Fruit fly (Drosophila melanogaster): ENCODE data around the gene MED27.
A peak's percentile ranks its signal among the peaks of the same experiment; 100 is the strongest.

Gene MED27

DNA sequence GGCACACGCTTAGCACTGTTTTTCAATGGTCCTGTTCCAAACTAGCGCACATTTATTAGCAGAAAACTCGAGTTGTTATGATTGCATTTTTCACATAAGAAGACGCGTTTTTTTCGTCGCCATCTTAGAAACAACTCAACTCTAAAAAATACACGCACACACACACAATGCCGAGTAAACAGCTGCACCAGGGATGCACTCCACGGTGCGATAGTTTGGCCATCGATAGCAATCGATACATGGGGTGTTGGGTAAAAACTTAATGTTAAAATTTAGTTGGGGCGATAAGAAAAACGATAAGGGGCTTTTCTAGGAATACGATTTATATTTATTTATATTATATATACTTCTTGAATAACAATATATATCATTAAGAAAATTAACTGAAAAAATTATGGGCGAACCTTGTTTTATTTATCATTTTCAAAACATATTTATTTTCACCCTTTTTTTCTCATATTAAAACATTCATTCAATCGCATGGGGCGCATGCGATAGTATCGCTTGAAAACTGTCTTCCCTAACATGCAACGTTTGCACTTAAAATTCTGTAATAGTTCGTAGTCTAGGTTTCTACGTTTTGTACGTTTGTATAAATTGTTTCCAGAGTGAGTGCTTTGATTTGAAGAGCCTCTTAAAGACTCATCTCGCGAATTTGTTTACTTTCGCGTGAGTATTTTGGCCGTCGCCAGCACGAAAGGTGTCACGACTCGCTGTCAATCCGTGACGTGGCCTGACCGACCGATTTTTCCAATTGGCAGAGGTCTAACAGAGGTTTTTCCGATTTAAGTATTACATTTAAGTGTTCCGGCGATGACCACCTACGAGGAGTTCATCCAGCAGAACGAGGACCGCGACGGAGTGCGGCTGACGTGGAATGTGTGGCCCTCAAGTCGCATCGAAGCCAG is 6.1 kb upstream of the MED27 start, which contains the start of the genes MTA1-like and Sec23:
TSS of gene MTA1-like (minus strand) at position 170 of the 908 bp plus-strand sequence.
TSS of gene Sec23 (plus strand) at position 497 of the 908 bp plus-strand sequence.
- no peak for TF ChIP-seq spab (GFP tag; optimal IDR thresholded peaks at IDR 0.05)
- TF ChIP-seq CG1621 (tag; optimal IDR thresholded peaks at IDR 0.05) = no peak
- peak; percentile 58 for TF ChIP-seq CG6792 (GFP tag; optimal IDR thresholded peaks at IDR 0.05)
- TF ChIP-seq ss (GFP tag; optimal IDR thresholded peaks at IDR 0.05) = peak; percentile 21 to 28
- TF ChIP-seq CG7368 (GFP tag; optimal IDR thresholded peaks at IDR 0.05) = no peak
- TF ChIP-seq CG3032 (tag; optimal IDR thresholded peaks at IDR 0.05) = peak; percentile 54
- peak; percentile 35 to 59 for TF ChIP-seq salr (GFP tag; optimal IDR thresholded peaks at IDR 0.05)
- TF ChIP-seq CG6163 (GFP tag; IDR thresholded peaks at IDR 0.05) = peak; percentile 31; the same call in 1 of the 3 replicates
- TF ChIP-seq Hr4 (GFP tag; optimal IDR thresholded peaks at IDR 0.05) = peak; percentile 61
- TF ChIP-seq Blimp-1 (GFP tag; optimal IDR thresholded peaks at IDR 0.05) = no peak
- TF ChIP-seq fd85E (GFP tag; optimal IDR thresholded peaks at IDR 0.05) = no peak
- peak; percentile 12 for TF ChIP-seq CG6854 (GFP tag; optimal IDR thresholded peaks at IDR 0.05)
- TF ChIP-seq Eip75B (GFP tag; optimal IDR thresholded peaks at IDR 0.05) = no peak
- peak; percentile 88 for TF ChIP-seq svp (GFP tag)
- no peak for TF ChIP-seq CG15336 (GFP tag; IDR thresholded peaks at IDR 0.05)
- no peak for TF ChIP-seq dac (GFP tag; optimal IDR thresholded peaks at IDR 0.05)
- TF ChIP-seq Smox (GFP tag; optimal IDR thresholded peaks at IDR 0.05) = peak; percentile 45
- TF ChIP-seq fd59A (GFP tag; optimal IDR thresholded peaks at IDR 0.05) = peak; percentile 18
- peak; percentile 51 for TF ChIP-seq cyc (GFP tag; optimal IDR thresholded peaks at IDR 0.05)
- TF ChIP-seq Ets21C (GFP tag; optimal IDR thresholded peaks at IDR 0.05) = peak; percentile 62
- peak; percentile 21 for TF ChIP-seq CG10669 (GFP tag; optimal IDR thresholded peaks at IDR 0.05)
- 0 out of 2 replicates have a peak, but pooled peaks have one; percentile 11 for TF ChIP-seq CG11294 (GFP tag; IDR thresholded peaks at IDR 0.05)
- no peak for TF ChIP-seq Eip93F (GFP tag; optimal IDR thresholded peaks at IDR 0.05)
- TF ChIP-seq CG34406 (GFP tag; optimal IDR thresholded peaks at IDR 0.05) = peak; percentile 50
- TF ChIP-seq Eip78C (GFP tag) = peak; percentile 57
- no peak for TF ChIP-seq CG9139 (GFP tag; optimal IDR thresholded peaks at IDR 0.05)
- TF ChIP-seq CG11902 (GFP tag; optimal IDR thresholded peaks at IDR 0.05) = peak; percentile 49
- peak; percentile 68 for TF ChIP-seq Hr39 (GFP tag; optimal IDR thresholded peaks at IDR 0.05)
- TF ChIP-seq eg (GFP tag; IDR thresholded peaks at IDR 0.05) = 0 out of 3 replicates have a peak, but pooled peaks have one; percentile 38
- peak; percentile 43 for TF ChIP-seq Sox15 (GFP tag; optimal IDR thresholded peaks at IDR 0.05)
- peak; percentile 48 for TF ChIP-seq dsx (GFP tag; optimal IDR thresholded peaks at IDR 0.05; ENCODE audit: poor library complexity, severe bottlenecking)
- TF ChIP-seq topi (GFP tag; optimal IDR thresholded peaks at IDR 0.05) = peak; percentile 40
- no peak for TF ChIP-seq CG4318 (GFP tag; optimal IDR thresholded peaks at IDR 0.05)
- peak; percentile 11; the same call in 1 of the 2 replicates for TF ChIP-seq Gug (GFP tag; IDR thresholded peaks at IDR 0.05)
- no peak for TF ChIP-seq Hr38 (GFP tag; optimal IDR thresholded peaks at IDR 0.05)
- TF ChIP-seq Sox14 (GFP tag; optimal IDR thresholded peaks at IDR 0.05) = no peak
- peak; percentile 73 for TF ChIP-seq esn (GFP tag; optimal IDR thresholded peaks at IDR 0.05)
- peak; percentile 44 for TF ChIP-seq Ets96B (tag; optimal IDR thresholded peaks at IDR 0.05)
- TF ChIP-seq CG31627 (GFP tag; optimal IDR thresholded peaks at IDR 0.05) = peak; percentile 65
- TF ChIP-seq lz (GFP tag; optimal IDR thresholded peaks at IDR 0.05) = peak; percentile 58
- no peak for TF ChIP-seq CG6808 (GFP tag; optimal IDR thresholded peaks at IDR 0.05)
- peak; percentile 29 for TF ChIP-seq CG11762 (GFP tag; optimal IDR thresholded peaks at IDR 0.05; ENCODE audit: insufficient read depth)
- peak; percentile 34 for TF ChIP-seq net (GFP tag; optimal IDR thresholded peaks at IDR 0.05)
- TF ChIP-seq CG3919 (GFP tag; optimal IDR thresholded peaks at IDR 0.05) = peak; percentile 49
- TF ChIP-seq pdm3 (GFP tag; optimal IDR thresholded peaks at IDR 0.05) = peak; percentile 44
- TF ChIP-seq CG8319 (GFP tag; optimal IDR thresholded peaks at IDR 0.05) = peak; percentile 34
- peak; percentile 66 for TF ChIP-seq CG32006 (GFP tag; optimal IDR thresholded peaks at IDR 0.05)
- TF ChIP-seq acj6 (GFP tag; optimal IDR thresholded peaks at IDR 0.05) = peak; percentile 80
- peak; percentile 58 for TF ChIP-seq Sox102F (GFP tag; optimal IDR thresholded peaks at IDR 0.05)
